Worm (Caenorhabditis elegans) whole organism, young adult: ENCODE results near the gene F55C9.15.
"Not testable (repeated sequence)": the region's sequence is repeated elsewhere in the genome, so short reads cannot be mapped to it uniquely, and the experiment has no call there.

Source experiments
- B0019.2 ChIP-seq: fragments of 200-800 bp; sonication (Bioruptor generic); conservative IDR thresholded peaks from 2 replicates; pipeline ENCODE4 v1.3.6; 2022; ENCODE audit warnings: missing genetic modification reagents, missing genetic modification characterization, missing compliant biosample characterization
- C06A6.2 ChIP-seq: fragments of 200-800 bp; sonication (Bioruptor generic); conservative IDR thresholded peaks from 2 replicates; pipeline ENCODE4 v1.3.6; 2022; ENCODE audit warnings: missing genetic modification characterization, missing compliant biosample characterization
- F37B4.10 ChIP-seq: fragments of 200-800 bp; sonication (Bioruptor generic); IDR thresholded peaks from 2 replicates; pipeline ENCODE4 v1.3.6; 2022; ENCODE audit warnings: missing genetic modification characterization, missing compliant biosample characterization
- F57C9.4 ChIP-seq: sonication (generic microtip); optimal IDR thresholded peaks from 2 replicates; lab custom pipeline; 2017; ENCODE audit warnings: mild to moderate bottlenecking, missing genetic modification characterization, missing compliant biosample characterization
- ama-1 ChIP-seq, 3 experiments: fragments of 150-350 bp in 1 of 3; sonication (generic microtip) in 2 of 3; optimal IDR thresholded peaks; 2 replicates each; lab custom pipeline; 2014 to 2018; ENCODE audit warnings: missing biosample characterization in 2 of 3, missing genetic modification characterization in 2 of 3, missing genetic modification reagents in 2 of 3
- attf-5 ChIP-seq: fragments of 200-800 bp; sonication (Bioruptor generic); optimal IDR thresholded peaks from 2 replicates; lab custom pipeline; 2018; ENCODE audit warnings: mild to moderate bottlenecking, missing genetic modification characterization, missing compliant biosample characterization
- bed-2 ChIP-seq: fragments of 200-800 bp; sonication (Bioruptor generic); IDR thresholded peaks from 2 replicates; pipeline ENCODE4 v1.3.6; 2022; ENCODE audit warnings: missing genetic modification reagents, missing genetic modification characterization, missing compliant biosample characterization
- cebp-1 ChIP-seq, 2 experiments: fragments of 200-800 bp in 1 of 2; sonication (Bioruptor generic) in 1 of 2; sonication (generic microtip) in 1 of 2; IDR thresholded peaks in 1 of 2; optimal IDR thresholded peaks in 1 of 2; 2 replicates each; pipeline versions ENCODE4 v1.3.6 to Lab custom; 2017 to 2022; ENCODE audit warnings: missing compliant biosample characterization in 2 of 2, missing genetic modification characterization in 2 of 2, mild to moderate bottlenecking in 1 of 2, missing genetic modification reagents in 1 of 2, moderate library complexity in 1 of 2
- ceh-100 ChIP-seq: fragments of 200-800 bp; sonication (Bioruptor generic); IDR thresholded peaks from 2 replicates; pipeline ENCODE4 v1.3.6; 2022; ENCODE audit warnings: missing genetic modification reagents, missing genetic modification characterization, missing compliant biosample characterization
- ceh-27 ChIP-seq: fragments of 200-800 bp; sonication (Bioruptor generic); optimal IDR thresholded peaks from 2 replicates; lab custom pipeline; 2018; ENCODE audit warnings: mild to moderate bottlenecking, missing genetic modification characterization, moderate library complexity, missing compliant biosample characterization
- dox-1 ChIP-seq: fragments of 200-800 bp; sonication (Bioruptor generic); IDR thresholded peaks from 2 replicates; pipeline ENCODE4 v1.3.6; 2022; ENCODE audit warnings: missing genetic modification reagents, missing genetic modification characterization, missing compliant biosample characterization
- egl-18 ChIP-seq: fragments of 200-800 bp; sonication (Bioruptor generic); IDR thresholded peaks from 2 replicates; pipeline ENCODE4 v1.3.6; 2022; ENCODE audit warnings: missing genetic modification reagents, missing genetic modification characterization, missing compliant biosample characterization
- ets-4 ChIP-seq: fragments of 200-800 bp; sonication (Bioruptor generic); optimal IDR thresholded peaks from 2 replicates; lab custom pipeline; 2018; ENCODE audit warnings: mild to moderate bottlenecking, missing genetic modification characterization, missing compliant biosample characterization
- fkh-3 ChIP-seq: sonication (generic microtip); optimal IDR thresholded peaks from 2 replicates; lab custom pipeline; 2016; ENCODE audit warnings: mild to moderate bottlenecking, missing genetic modification characterization, missing compliant biosample characterization
- him-1 ChIP-seq: sonication (generic microtip); optimal IDR thresholded peaks from 2 replicates; lab custom pipeline; 2016; ENCODE audit warnings: missing genotype, missing genetic modification reagents, missing genetic modification characterization, missing compliant biosample characterization
- hlh-12 ChIP-seq: sonication (generic microtip); optimal IDR thresholded peaks from 2 replicates; lab custom pipeline; 2016; ENCODE audit warnings: missing genetic modification characterization, missing compliant biosample characterization
- hlh-26 ChIP-seq: fragments of 200-800 bp; sonication (Bioruptor generic); conservative IDR thresholded peaks from 2 replicates; pipeline ENCODE4 v1.3.6; 2022; ENCODE audit warnings: missing genetic modification reagents, missing genetic modification characterization, missing compliant biosample characterization
- hrde-1 ChIP-seq: sonication (generic microtip); optimal IDR thresholded peaks from 2 replicates; lab custom pipeline; 2016; ENCODE audit warnings: missing genetic modification characterization, mild to moderate bottlenecking, missing compliant biosample characterization, moderate library complexity, missing genotype, missing genetic modification reagents, borderline replicate concordance
- lin-35 ChIP-seq, 3 experiments: fragments of 150-350 bp in 2 of 3; sonication (generic microtip) in 1 of 3; optimal IDR thresholded peaks; 2 replicates each; lab custom pipeline; 2014 to 2018; ENCODE audit warnings: missing biosample characterization in 3 of 3, missing genetic modification characterization in 3 of 3, missing genetic modification reagents in 3 of 3
- lir-1 ChIP-seq: fragments of 200-800 bp; sonication (Bioruptor generic); conservative IDR thresholded peaks from 2 replicates; pipeline ENCODE4 v1.3.6; 2022; ENCODE audit warnings: missing genetic modification reagents, missing genetic modification characterization, missing compliant biosample characterization
- nfya-2 ChIP-seq: fragments of 200-800 bp; sonication (Bioruptor generic); IDR thresholded peaks from 2 replicates; pipeline ENCODE4 v1.3.6; 2022; ENCODE audit warnings: missing genetic modification reagents, missing genetic modification characterization, missing compliant biosample characterization
- nhr-120 ChIP-seq: fragments of 200-800 bp; sonication (Bioruptor generic); IDR thresholded peaks from 2 replicates; pipeline ENCODE4 v1.3.6; 2022; ENCODE audit warnings: missing genetic modification characterization, missing compliant biosample characterization
- nhr-80 ChIP-seq: sonication (generic microtip); optimal IDR thresholded peaks from 2 replicates; lab custom pipeline; 2016; ENCODE audit warnings: missing genetic modification characterization, missing compliant biosample characterization
- snpc-3.4 ChIP-seq: sonication (generic microtip); optimal IDR thresholded peaks from 2 replicates; lab custom pipeline; 2017; ENCODE audit warnings: missing genetic modification characterization, mild to moderate bottlenecking, missing compliant biosample characterization, antibody characterized with exemption, moderate library complexity, missing genotype, missing genetic modification reagents
- tlf-1 ChIP-seq: fragments of 200-800 bp; sonication (Bioruptor generic); optimal IDR thresholded peaks from 2 replicates; lab custom pipeline; 2018; ENCODE audit warnings: mild to moderate bottlenecking, missing genetic modification characterization, missing compliant biosample characterization
- zfh-2 ChIP-seq: fragments of 200-800 bp; sonication (Bioruptor generic); conservative IDR thresholded peaks from 2 replicates; pipeline ENCODE4 v1.3.6; 2022; ENCODE audit warnings: missing genetic modification reagents, missing genetic modification characterization, missing compliant biosample characterization
- ztf-22 ChIP-seq: fragments of 200-800 bp; sonication (Bioruptor generic); optimal IDR thresholded peaks from 2 replicates; lab custom pipeline; 2018; ENCODE audit warnings: mild to moderate bottlenecking, missing genetic modification characterization, moderate library complexity, missing compliant biosample characterization
- ztf-25 ChIP-seq: fragments of 200-800 bp; sonication (Bioruptor generic); IDR thresholded peaks from 2 replicates; pipeline ENCODE4 v1.3.6; 2022; ENCODE audit warnings: missing genetic modification reagents, missing genetic modification characterization, missing compliant biosample characterization
- ztf-28 ChIP-seq: fragments of 200-800 bp; sonication (Bioruptor generic); IDR thresholded peaks from 2 replicates; pipeline ENCODE4 v1.3.6; 2022; ENCODE audit warnings: missing genetic modification reagents, missing genetic modification characterization, missing compliant biosample characterization

F55C9.15 gene

DNA sequence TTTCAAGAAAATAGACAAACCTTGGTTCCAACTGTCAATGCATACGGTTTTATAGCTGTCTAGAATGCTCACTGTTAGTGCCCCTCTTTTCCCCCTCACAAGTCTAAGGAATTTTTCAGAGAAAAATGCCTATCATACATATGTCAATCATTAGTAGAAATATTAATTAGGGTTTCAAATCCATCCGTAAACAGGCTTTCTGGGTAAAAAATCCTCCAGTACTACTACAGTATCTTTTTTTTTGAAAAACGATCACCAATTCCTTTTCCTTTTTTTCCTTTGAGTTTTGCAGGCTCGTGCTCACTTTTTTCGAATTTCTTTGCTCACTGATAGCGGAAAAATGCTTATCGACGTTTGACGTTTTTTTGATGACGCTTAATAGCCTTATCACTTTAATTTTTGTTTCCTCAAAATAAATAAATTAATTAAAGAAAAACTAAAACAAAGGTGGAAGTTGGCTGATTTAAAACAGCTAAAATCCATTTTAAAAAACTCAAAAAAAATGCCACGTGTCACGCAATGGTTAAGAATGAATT is 12.7 kb upstream of the F55C9.15 start, which contains the start of gene C43D7.7:
Gene C43D7.7 (minus strand): TSS at position 51 of the 536 bp plus-strand sequence.
- TF ChIP-seq nhr-80 (peak; percentile 36), lin-35 (GFP tag; optimal IDR thresholded peaks at IDR 0.05; lab: Kevin White, UChicago) (no peak)

DNA sequence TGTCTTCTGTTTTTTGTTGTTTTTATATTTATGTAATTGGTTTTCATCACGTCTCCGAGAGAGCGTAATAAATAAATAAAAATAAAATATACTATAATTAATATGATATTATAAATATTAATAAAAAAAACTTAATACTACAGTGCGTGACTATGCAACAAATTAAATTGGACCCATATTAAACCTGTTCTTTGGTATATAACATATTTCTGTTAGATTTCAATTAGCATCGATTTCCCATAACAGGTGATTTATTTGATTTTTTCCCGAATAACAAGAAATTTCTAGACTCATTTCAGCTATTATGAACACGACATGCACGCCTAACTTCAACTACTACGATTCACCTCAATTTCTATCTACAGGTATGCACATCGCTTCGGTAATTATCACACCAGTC is 10.3 kb upstream of the F55C9.15 start, which contains the start of gene srh-208:
Gene srh-208 (plus strand): TSS at position 301 of the 400 bp plus-strand sequence.
- not testable (repeated sequence) for TF ChIP-seq bed-2, C06A6.2, lir-1 (GFP tag; lab: Robert Waterston, UW)

DNA sequence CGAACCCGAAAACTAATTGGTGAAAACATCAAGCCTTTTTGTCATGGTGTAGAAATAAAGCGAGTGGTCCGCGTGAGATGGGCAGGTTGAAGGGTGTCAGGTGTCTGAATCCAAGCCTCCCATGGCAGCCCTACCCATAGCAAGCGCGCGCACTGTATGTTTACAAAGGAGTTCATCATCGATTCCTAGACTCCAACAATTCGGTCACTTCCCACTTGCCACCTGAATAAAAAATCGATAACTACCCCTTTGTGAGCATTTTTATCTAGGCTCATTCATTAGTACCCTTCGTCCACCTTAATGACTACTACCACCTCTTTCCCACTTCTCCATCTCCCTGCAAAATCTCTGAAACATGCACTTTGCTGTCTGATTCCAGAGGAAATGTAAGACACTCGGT is 6.2 kb upstream of the F55C9.15 start, which contains the start of gene fbxb-64:
Gene fbxb-64 (plus strand): TSS at position 301 of the 400 bp plus-strand sequence.
- no peak for TF ChIP-seq him-1 (tag; lab: Kevin White, UChicago)
- no peak for TF ChIP-seq ama-1 (optimal IDR thresholded peaks at IDR 0.05; lab: Kevin White, UChicago)
- TF ChIP-seq ama-1 (GFP tag; optimal IDR thresholded peaks at IDR 0.05; lab: Kevin White, UChicago) = no peak
- TF ChIP-seq dox-1 (GFP tag; lab: Robert Waterston, UW) = 0 out of 2 replicates have a peak, but pooled peaks have one; percentile 6
- TF ChIP-seq, all 124 proteins: peak for 1

DNA sequence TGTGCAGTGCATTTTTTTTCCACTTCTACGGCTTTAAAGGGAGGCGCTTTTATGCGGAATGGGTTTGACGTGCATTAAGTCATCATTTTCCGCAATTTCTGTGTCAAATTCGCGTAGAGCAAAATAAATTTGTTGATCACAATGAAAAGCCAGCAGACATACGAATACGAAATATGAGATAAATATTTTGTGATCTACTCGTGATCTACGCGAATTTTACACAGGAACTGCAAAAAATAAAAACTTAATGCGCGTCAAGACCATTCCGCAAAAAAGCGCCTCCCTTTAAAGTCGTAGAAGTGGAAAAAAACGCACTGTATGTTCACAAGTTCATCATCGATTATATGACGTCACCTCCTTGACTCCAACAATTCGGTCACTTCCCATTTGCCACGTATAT is 4.6 kb upstream of the F55C9.15 start, which contains the start of gene C43D7.8:
Gene C43D7.8 (minus strand): TSS at position 101 of the 400 bp plus-strand sequence.
- no peak for TF ChIP-seq hlh-12 (tag; lab: Kevin White, UChicago)
- 0 out of 2 replicates have a peak, but pooled peaks have one; percentile 33 for TF ChIP-seq nhr-120 (GFP tag; lab: Robert Waterston, UW)
- no peak for TF ChIP-seq ceh-100 (GFP tag; lab: Robert Waterston, UW)

DNA sequence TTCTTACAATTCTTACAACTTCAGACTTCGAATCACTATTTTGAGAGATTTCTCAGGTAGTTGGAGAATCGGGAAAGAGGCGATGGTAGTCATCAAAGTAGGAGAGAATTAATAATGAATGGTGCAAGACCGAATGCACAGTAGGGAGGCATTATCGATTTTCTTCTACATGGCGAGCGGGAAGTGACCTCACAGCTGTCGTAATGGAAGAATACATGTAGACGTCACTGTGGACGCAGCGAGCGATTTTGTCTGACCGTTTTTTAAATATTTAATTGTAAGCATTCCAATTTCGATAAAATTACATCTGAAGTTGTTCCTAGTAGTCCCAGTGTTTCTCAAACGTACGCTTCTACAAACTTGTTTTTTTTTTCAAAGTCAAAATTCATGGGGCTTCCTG is 2.8 kb upstream of the F55C9.15 start, which contains the start of gene F55C9.11:
Gene F55C9.11 (minus strand): TSS at position 101 of the 400 bp plus-strand sequence.
- TF ChIP-seq ets-4 (GFP tag; lab: Kevin White, UChicago) (no peak), fkh-3 (tag; lab: Kevin White, UChicago) (no peak), B0019.2 (GFP tag; lab: Robert Waterston, UW) (no peak), tlf-1 (GFP tag; lab: Kevin White, UChicago) (no peak), nfya-2 (GFP tag; lab: Robert Waterston, UW) (no peak), nhr-80 (no peak), ztf-22 (GFP tag; lab: Kevin White, UChicago) (no peak), F57C9.4 (tag; lab: Kevin White, UChicago) (no peak)

DNA sequence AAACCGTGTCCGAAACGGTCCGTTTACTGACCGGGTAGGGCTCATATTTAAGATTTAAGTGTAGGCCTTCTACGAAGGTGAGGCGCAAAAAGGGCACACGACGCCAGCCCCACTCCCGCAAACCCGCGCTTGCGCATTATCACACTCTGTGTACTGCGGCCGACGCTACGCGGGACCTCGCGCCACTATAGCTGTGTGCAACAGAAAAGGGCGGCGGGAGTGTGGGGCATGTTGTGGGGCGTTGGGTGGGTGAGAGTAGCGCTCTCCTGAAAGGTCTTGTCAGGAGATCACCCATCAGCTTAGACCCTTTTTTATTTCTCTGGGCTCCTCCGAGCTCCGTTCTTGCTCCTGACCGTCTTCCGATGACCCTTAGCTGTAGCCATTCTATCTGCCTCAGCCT is 1.3 kb upstream of the F55C9.15 start:
- TF ChIP-seq ztf-25 (GFP tag; lab: Robert Waterston, UW) (0 out of 2 replicates have a peak, but pooled peaks have one; percentile 40), attf-5 (no peak), ztf-28 (GFP tag; lab: Robert Waterston, UW) (no peak), hlh-26 (0 out of 2 replicates have a peak, but pooled peaks have one; percentile 13), nhr-120 (GFP tag; lab: Robert Waterston, UW) (peak; percentile 91), zfh-2 (GFP tag; lab: Robert Waterston, UW) (peak; percentile 69; the same call in 1 of the 2 replicates)

DNA sequence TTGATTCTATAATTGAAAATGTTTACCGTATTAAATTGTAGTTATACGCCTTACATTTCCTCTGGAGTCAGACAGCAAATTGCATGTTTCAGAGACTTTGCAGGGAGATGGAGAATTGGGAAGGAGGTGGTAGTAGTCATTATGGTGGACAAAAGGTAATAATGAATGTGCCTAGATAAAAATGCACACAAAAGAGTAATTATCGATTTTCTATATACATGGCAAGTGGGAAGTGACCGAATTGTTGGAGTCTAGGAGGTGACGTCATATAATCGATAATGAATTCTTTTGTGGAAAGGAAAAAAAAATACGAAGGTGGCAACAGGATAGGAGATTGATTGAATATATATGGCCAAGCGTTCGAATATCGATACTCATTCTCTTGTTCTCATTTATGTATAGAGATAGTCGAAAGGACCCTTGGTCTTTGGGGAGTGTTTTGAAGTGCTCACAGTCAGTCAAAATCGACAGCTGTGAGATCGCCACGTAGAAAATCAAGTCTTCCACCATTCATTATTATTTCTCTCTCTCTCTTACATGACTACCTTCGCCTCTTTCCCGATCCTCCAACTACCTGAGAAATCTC is 3.1 kb downstream of the F55C9.15 start, which contains the start of the genes fbxb-63 and fbxb-61:
Gene fbxb-63 (minus strand): TSS at position 142 of the 586 bp plus-strand sequence.
Gene fbxb-61 (plus strand): TSS at position 536 of the 586 bp plus-strand sequence.
- TF ChIP-seq hrde-1 = no peak
- TF ChIP-seq cebp-1 (GFP tag; IDR thresholded peaks at IDR 0.05; lab: Robert Waterston, UW) = no peak
- no peak for TF ChIP-seq cebp-1 (tag; optimal IDR thresholded peaks at IDR 0.05; lab: Kevin White, UChicago)
- no peak for TF ChIP-seq egl-18 (GFP tag; lab: Robert Waterston, UW)
- no peak for TF ChIP-seq F37B4.10 (GFP tag; lab: Robert Waterston, UW)
- no peak for TF ChIP-seq snpc-3.4 (tag; lab: Kevin White, UChicago)
- no peak for TF ChIP-seq ceh-27 (GFP tag; lab: Kevin White, UChicago)
